Worm (Caenorhabditis elegans) whole organism, young adult: ENCODE data around the gene ZK622.4.

Experiments
- K11D2.4 ChIP-seq: fragments of 200-800 bp; sonication (Bioruptor generic); IDR thresholded peaks from 2 replicates; pipeline ENCODE4 v1.3.6; 2022; ENCODE audit warnings: missing genetic modification reagents, missing genetic modification characterization, missing compliant biosample characterization
- K12H6.12 ChIP-seq: fragments of 200-800 bp; sonication (Bioruptor generic); optimal IDR thresholded peaks from 2 replicates; lab custom pipeline; 2018; ENCODE audit warnings: mild to moderate bottlenecking, missing genetic modification characterization, missing compliant biosample characterization
- T26A5.8 ChIP-seq: sonication (generic microtip); optimal IDR thresholded peaks from 2 replicates; lab custom pipeline; 2016; ENCODE audit warnings: missing genetic modification characterization, missing compliant biosample characterization
- Y67H2A.10 ChIP-seq: fragments of 200-800 bp; sonication (Bioruptor generic); conservative IDR thresholded peaks from 2 replicates; pipeline ENCODE4 v1.3.6; 2022; ENCODE audit warnings: missing genetic modification reagents, missing genetic modification characterization, missing compliant biosample characterization
- ZK185.1 ChIP-seq: sonication (generic microtip); optimal IDR thresholded peaks from 2 replicates; lab custom pipeline; 2016; ENCODE audit warnings: mild to moderate bottlenecking, missing genetic modification characterization, missing compliant biosample characterization; ENCODE audit not compliant: poor library complexity, severe bottlenecking
- atf-7 ChIP-seq: sonication (generic microtip); optimal IDR thresholded peaks from 2 replicates; lab custom pipeline; 2017; ENCODE audit warnings: mild to moderate bottlenecking, missing genetic modification characterization, missing compliant biosample characterization
- attf-5 ChIP-seq: fragments of 200-800 bp; sonication (Bioruptor generic); optimal IDR thresholded peaks from 2 replicates; lab custom pipeline; 2018; ENCODE audit warnings: mild to moderate bottlenecking, missing genetic modification characterization, missing compliant biosample characterization
- cebp-1 ChIP-seq, 2 experiments: fragments of 200-800 bp in 1 of 2; sonication (Bioruptor generic) in 1 of 2; sonication (generic microtip) in 1 of 2; IDR thresholded peaks in 1 of 2; optimal IDR thresholded peaks in 1 of 2; 2 replicates each; pipeline versions ENCODE4 v1.3.6 to Lab custom; 2017 to 2022; ENCODE audit warnings: missing compliant biosample characterization in 2 of 2, missing genetic modification characterization in 2 of 2, mild to moderate bottlenecking in 1 of 2, missing genetic modification reagents in 1 of 2, moderate library complexity in 1 of 2
- cebp-2 ChIP-seq: fragments of 200-800 bp; sonication (Bioruptor generic); IDR thresholded peaks from 2 replicates; pipeline ENCODE4 v1.3.6; 2022; ENCODE audit warnings: missing genetic modification characterization, missing compliant biosample characterization
- ceh-27 ChIP-seq: fragments of 200-800 bp; sonication (Bioruptor generic); optimal IDR thresholded peaks from 2 replicates; lab custom pipeline; 2018; ENCODE audit warnings: mild to moderate bottlenecking, missing genetic modification characterization, moderate library complexity, missing compliant biosample characterization
- ceh-79 ChIP-seq: sonication (generic microtip); optimal IDR thresholded peaks from 2 replicates; lab custom pipeline; 2017; ENCODE audit warnings: mild to moderate bottlenecking, missing genetic modification characterization, missing compliant biosample characterization
- ceh-91 ChIP-seq: fragments of 200-800 bp; sonication (Bioruptor generic); IDR thresholded peaks from 2 replicates; pipeline ENCODE4 v1.3.6; 2022; ENCODE audit warnings: missing genetic modification reagents, missing genetic modification characterization, missing compliant biosample characterization
- chd-7 ChIP-seq: sonication (generic microtip); optimal IDR thresholded peaks from 2 replicates; lab custom pipeline; 2016; ENCODE audit warnings: mild to moderate bottlenecking, missing genetic modification characterization, moderate library complexity, missing compliant biosample characterization
- dpff-1 ChIP-seq: sonication (generic microtip); optimal IDR thresholded peaks from 2 replicates; lab custom pipeline; 2017; ENCODE audit warnings: mild to moderate bottlenecking, missing genetic modification characterization, missing compliant biosample characterization
- dpl-1 ChIP-seq: fragments of 150-350 bp; optimal IDR thresholded peaks from 2 replicates; lab custom pipeline; 2014; ENCODE audit warnings: missing biosample characterization, missing genetic modification reagents, missing genetic modification characterization
- ets-4 ChIP-seq: fragments of 200-800 bp; sonication (Bioruptor generic); optimal IDR thresholded peaks from 2 replicates; lab custom pipeline; 2018; ENCODE audit warnings: mild to moderate bottlenecking, missing genetic modification characterization, missing compliant biosample characterization
- fkh-3 ChIP-seq: sonication (generic microtip); optimal IDR thresholded peaks from 2 replicates; lab custom pipeline; 2016; ENCODE audit warnings: mild to moderate bottlenecking, missing genetic modification characterization, missing compliant biosample characterization
- hlh-12 ChIP-seq: sonication (generic microtip); optimal IDR thresholded peaks from 2 replicates; lab custom pipeline; 2016; ENCODE audit warnings: missing genetic modification characterization, missing compliant biosample characterization
- hmg-1.2 ChIP-seq: fragments of 200-800 bp; sonication (Bioruptor generic); IDR thresholded peaks from 2 replicates; pipeline ENCODE4 v1.3.6; 2022; ENCODE audit warnings: missing genetic modification reagents, missing genetic modification characterization, missing compliant biosample characterization
- lin-35 ChIP-seq, 3 experiments: fragments of 150-350 bp in 2 of 3; sonication (generic microtip) in 1 of 3; optimal IDR thresholded peaks; 2 replicates each; lab custom pipeline; 2014 to 2018; ENCODE audit warnings: missing biosample characterization in 3 of 3, missing genetic modification characterization in 3 of 3, missing genetic modification reagents in 3 of 3
- lin-40 ChIP-seq: sonication (generic microtip); optimal IDR thresholded peaks from 2 replicates; lab custom pipeline; 2016; ENCODE audit warnings: missing genetic modification characterization, mild to moderate bottlenecking, missing compliant biosample characterization, missing genotype, missing genetic modification reagents
- madf-10 ChIP-seq: sonication (generic microtip); optimal IDR thresholded peaks from 2 replicates; lab custom pipeline; 2016; ENCODE audit warnings: mild to moderate bottlenecking, missing genetic modification characterization, missing compliant biosample characterization
- mcd-1 ChIP-seq: fragments of 200-800 bp; sonication (Bioruptor generic); IDR thresholded peaks from 2 replicates; pipeline ENCODE4 v1.3.6; 2022; ENCODE audit warnings: missing genetic modification reagents, missing genetic modification characterization, missing compliant biosample characterization
- nfyb-1 ChIP-seq: fragments of 200-800 bp; sonication (Bioruptor generic); IDR thresholded peaks from 2 replicates; pipeline ENCODE4 v1.3.6; 2022; ENCODE audit warnings: missing genetic modification reagents, missing genetic modification characterization, missing compliant biosample characterization
- nhr-120 ChIP-seq: fragments of 200-800 bp; sonication (Bioruptor generic); IDR thresholded peaks from 2 replicates; pipeline ENCODE4 v1.3.6; 2022; ENCODE audit warnings: missing genetic modification characterization, missing compliant biosample characterization
- nhr-80 ChIP-seq: sonication (generic microtip); optimal IDR thresholded peaks from 2 replicates; lab custom pipeline; 2016; ENCODE audit warnings: missing genetic modification characterization, missing compliant biosample characterization
- snpc-1.1 ChIP-seq: sonication (generic microtip); optimal IDR thresholded peaks from 2 replicates; lab custom pipeline; 2017; ENCODE audit warnings: missing genetic modification characterization, mild to moderate bottlenecking, missing compliant biosample characterization, antibody characterized with exemption, moderate library complexity, missing genotype, missing genetic modification reagents; ENCODE audit not compliant: insufficient read depth
- snpc-4 ChIP-seq, 5 experiments: fragments of 150-350 bp in 1 of 5; sonication (generic microtip) in 4 of 5; optimal IDR thresholded peaks; 2 replicates each; lab custom pipeline; 2014 to 2018; ENCODE audit warnings: missing genetic modification characterization in 5 of 5, missing biosample characterization in 3 of 5, antibody characterized with exemption in 2 of 5, mild to moderate bottlenecking in 2 of 5, missing compliant biosample characterization in 2 of 5, missing genotype in 2 of 5, moderate library complexity in 2 of 5, missing genetic modification reagents in 1 of 5
- sptf-2 ChIP-seq: fragments of 200-800 bp; sonication (Bioruptor generic); optimal IDR thresholded peaks from 2 replicates; lab custom pipeline; 2018; ENCODE audit warnings: mild to moderate bottlenecking, missing genetic modification characterization, missing compliant biosample characterization
- tbp1 ChIP-seq: fragments of 200-800 bp; sonication (Bioruptor generic); optimal IDR thresholded peaks from 2 replicates; lab custom pipeline; 2018; ENCODE audit warnings: mild to moderate bottlenecking, missing genetic modification characterization, missing compliant biosample characterization
- zfh-2 ChIP-seq: fragments of 200-800 bp; sonication (Bioruptor generic); conservative IDR thresholded peaks from 2 replicates; pipeline ENCODE4 v1.3.6; 2022; ENCODE audit warnings: missing genetic modification reagents, missing genetic modification characterization, missing compliant biosample characterization
- zim-3 ChIP-seq: sonication (generic microtip); optimal IDR thresholded peaks from 2 replicates; lab custom pipeline; 2017; ENCODE audit warnings: mild to moderate bottlenecking, missing genetic modification characterization, moderate library complexity, missing compliant biosample characterization
- ztf-22 ChIP-seq: fragments of 200-800 bp; sonication (Bioruptor generic); optimal IDR thresholded peaks from 2 replicates; lab custom pipeline; 2018; ENCODE audit warnings: mild to moderate bottlenecking, missing genetic modification characterization, moderate library complexity, missing compliant biosample characterization
- ztf-28 ChIP-seq: fragments of 200-800 bp; sonication (Bioruptor generic); IDR thresholded peaks from 2 replicates; pipeline ENCODE4 v1.3.6; 2022; ENCODE audit warnings: missing genetic modification reagents, missing genetic modification characterization, missing compliant biosample characterization
- ztf-6 ChIP-seq: fragments of 200-800 bp; sonication (Bioruptor generic); IDR thresholded peaks from 2 replicates; pipeline ENCODE4 v1.3.6; 2022; ENCODE audit warnings: missing genetic modification reagents, missing genetic modification characterization, missing compliant biosample characterization

The ZK622.4 gene

DNA sequence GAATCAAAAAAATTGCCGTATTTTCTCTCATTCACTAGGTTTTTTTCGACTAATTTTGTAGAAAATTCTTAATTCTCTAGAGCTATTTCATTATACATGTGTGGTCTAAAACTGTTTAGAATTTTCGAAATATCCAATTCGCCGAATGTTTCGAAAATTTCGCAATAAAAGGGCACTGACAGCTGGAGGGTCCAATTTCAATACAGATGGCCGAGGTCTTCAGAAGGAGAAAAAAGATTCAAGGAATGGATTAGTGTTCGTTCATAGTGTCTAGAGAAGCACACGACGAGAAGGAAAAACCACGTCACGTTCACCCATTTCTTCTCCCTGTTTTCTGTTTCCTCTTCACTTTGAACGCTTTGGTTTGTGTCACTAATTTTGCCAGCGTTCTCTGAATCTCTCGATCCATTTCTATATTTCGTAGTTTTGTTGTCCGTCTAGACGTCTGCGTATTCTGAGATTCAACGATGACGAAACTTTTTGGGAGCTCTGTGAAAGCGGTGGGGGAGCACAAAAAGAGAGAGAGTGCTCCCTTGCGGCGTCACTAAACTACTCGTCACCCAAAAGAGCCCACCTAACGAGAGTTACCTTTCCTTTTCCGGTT is 33.6 kb downstream of the ZK622.4 start:
- TF ChIP-seq zfh-2 (GFP tag; lab: Robert Waterston, UW): peak; percentile 56; the same call in 1 of the 2 replicates
- no peak for TF ChIP-seq cebp-2
- TF ChIP-seq lin-40 (tag; lab: Kevin White, UChicago): peak; percentile 31
- no peak for TF ChIP-seq ztf-6
- TF ChIP-seq lin-35 (GFP tag; optimal IDR thresholded peaks at IDR 0.05; lab: Kevin White, UChicago): peak in 1 of 3 experiments; percentile 55
- TF ChIP-seq fkh-3: no peak
- TF ChIP-seq attf-5 (GFP tag; lab: Kevin White, UChicago): peak; percentile 21
- no peak for TF ChIP-seq snpc-1.1 (tag; lab: Kevin White, UChicago)
- no peak for TF ChIP-seq cebp-1 (GFP tag; IDR thresholded peaks at IDR 0.05; lab: Robert Waterston, UW)
- peak; percentile 95 for TF ChIP-seq cebp-1 (tag; optimal IDR thresholded peaks at IDR 0.05; lab: Kevin White, UChicago)
- no peak for TF ChIP-seq T26A5.8
- no peak for TF ChIP-seq nhr-120 (GFP tag; lab: Robert Waterston, UW)
- TF ChIP-seq ZK185.1 (tag; lab: Kevin White, UChicago): peak; percentile 32
- no peak for TF ChIP-seq sptf-2 (GFP tag; lab: Kevin White, UChicago)
- TF ChIP-seq nhr-80: peak; percentile 53
- 0 out of 2 replicates have a peak, but pooled peaks have one; percentile 29 for TF ChIP-seq nfyb-1 (GFP tag; lab: Robert Waterston, UW)
- no peak for TF ChIP-seq zim-3 (tag; lab: Kevin White, UChicago)
- TF ChIP-seq chd-7 (tag; lab: Kevin White, UChicago): peak; percentile 28
- TF ChIP-seq ceh-27 (GFP tag; lab: Kevin White, UChicago): peak; percentile 19
- no peak for TF ChIP-seq dpl-1
- TF ChIP-seq tbp1 (GFP tag; lab: Kevin White, UChicago): peak; percentile 11
- TF ChIP-seq ceh-91 (GFP tag; lab: Robert Waterston, UW): no peak
- no peak for TF ChIP-seq dpff-1 (tag; lab: Kevin White, UChicago)
- peak; percentile 79 for TF ChIP-seq K12H6.12
- TF ChIP-seq snpc-4 (GFP tag; optimal IDR thresholded peaks at IDR 0.05; lab: Kevin White, UChicago): no peak
- peak in 1 of 4 experiments; percentile 8 for TF ChIP-seq snpc-4 (tag; optimal IDR thresholded peaks at IDR 0.05; lab: Kevin White, UChicago)
- TF ChIP-seq mcd-1: 0 out of 2 replicates have a peak, but pooled peaks have one; percentile 16
- TF ChIP-seq Y67H2A.10 (GFP tag; lab: Robert Waterston, UW): no peak
- peak; percentile 18 for TF ChIP-seq atf-7 (tag; lab: Kevin White, UChicago)
- TF ChIP-seq hlh-12 (tag; lab: Kevin White, UChicago): no peak
- no peak for TF ChIP-seq madf-10 (tag; lab: Kevin White, UChicago)
- peak; percentile 85 for TF ChIP-seq hmg-1.2 (GFP tag; lab: Robert Waterston, UW)
- TF ChIP-seq ztf-22 (GFP tag; lab: Kevin White, UChicago): no peak
- TF ChIP-seq K11D2.4: 0 out of 2 replicates have a peak, but pooled peaks have one; percentile 38

ce11 chrII:5326891-5327290 is 34.4 kb downstream of the ZK622.4 start:
- no peak for TF ChIP-seq hmg-1.2 (GFP tag; lab: Robert Waterston, UW)
- TF ChIP-seq hlh-12 (tag; lab: Kevin White, UChicago): no peak
- TF ChIP-seq ets-4: no peak
- no peak for TF ChIP-seq ztf-28
- no peak for TF ChIP-seq cebp-2
- TF ChIP-seq ceh-79 (tag; lab: Kevin White, UChicago): no peak
